Fruit fly (Drosophila melanogaster) whole organism, embryonic: ENCODE measurements around the gene Pis.
A peak's percentile ranks its signal among the peaks of the same experiment; 100 is the strongest.

ENCODE experiments used
- Atf6 ChIP-seq: fragments of 200-800 bp; sonication (Bioruptor generic); IDR thresholded peaks from 2 replicates; pipeline ENCODE4 v1.3.6; 2022; ENCODE audit warnings: missing biosample characterization, missing genetic modification characterization
- Bgb ChIP-seq: fragments of 200-800 bp; sonication (Bioruptor generic); IDR thresholded peaks from 2 replicates; pipeline ENCODE4 v1.3.6; 2022; ENCODE audit warnings: missing biosample characterization, missing genetic modification characterization; ENCODE audit not compliant: partially characterized antibody
- CG1024 ChIP-seq: fragments of 200-800 bp; sonication (Bioruptor generic); IDR thresholded peaks from 2 replicates; pipeline ENCODE4 v1.3.6; 2022; ENCODE audit warnings: missing biosample characterization, missing genetic modification characterization
- CG12219 ChIP-seq: fragments of 200-800 bp; sonication (Bioruptor generic); optimal IDR thresholded peaks from 3 replicates; lab custom pipeline; 2018; ENCODE audit warnings: missing biosample characterization, mild to moderate bottlenecking, missing genetic modification characterization
- CG14441 ChIP-seq: fragments of 200-800 bp; sonication (Bioruptor generic); IDR thresholded peaks from 2 replicates; pipeline ENCODE4 v1.3.6; 2022; ENCODE audit warnings: missing biosample characterization, missing genetic modification characterization
- CG17328 ChIP-seq: fragments of 200-800 bp; sonication (Bioruptor generic); IDR thresholded peaks from 2 replicates; pipeline ENCODE4 v1.3.6; 2022; ENCODE audit warnings: missing biosample characterization, missing genetic modification characterization
- CG17385 ChIP-seq: fragments of 200-800 bp; sonication (Bioruptor generic); optimal IDR thresholded peaks from 3 replicates; lab custom pipeline; 2018; ENCODE audit warnings: missing biosample characterization, mild to moderate bottlenecking, missing genetic modification characterization
- CG17912 ChIP-seq: fragments of 200-800 bp; sonication (Bioruptor generic); optimal IDR thresholded peaks from 2 replicates; lab custom pipeline; 2018; ENCODE audit warnings: missing biosample characterization, mild to moderate bottlenecking, missing genetic modification characterization
- CG1832 ChIP-seq: fragments of 200-800 bp; sonication (Bioruptor generic); optimal IDR thresholded peaks from 2 replicates; lab custom pipeline; 2017; ENCODE audit warnings: missing biosample characterization, mild to moderate bottlenecking, missing genetic modification characterization, inconsistent platforms
- CG30431 ChIP-seq: fragments of 200-800 bp; sonication (Bioruptor generic); optimal IDR thresholded peaks from 2 replicates; lab custom pipeline; 2017; ENCODE audit warnings: missing biosample characterization, missing genetic modification characterization
- CG3407 ChIP-seq: fragments of 200-800 bp; sonication (Bioruptor generic); optimal IDR thresholded peaks from 2 replicates; lab custom pipeline; 2018; ENCODE audit warnings: missing biosample characterization, mild to moderate bottlenecking, missing genetic modification characterization
- CG34224 ChIP-seq: fragments of 200-800 bp; sonication (Bioruptor generic); IDR thresholded peaks from 3 replicates; pipeline ENCODE4 v1.3.6; 2022; ENCODE audit warnings: missing biosample characterization, missing genetic modification characterization; ENCODE audit not compliant: partially characterized antibody
- CG34422 ChIP-seq: fragments of 200-800 bp; sonication (Bioruptor generic); IDR thresholded peaks from 3 replicates; pipeline ENCODE4 v1.3.6; 2022; ENCODE audit warnings: missing biosample characterization, missing genetic modification characterization
- CG4404 ChIP-seq: fragments of 200-800 bp; sonication (Bioruptor generic); IDR thresholded peaks from 2 replicates; pipeline ENCODE4 v1.3.6; 2022; ENCODE audit warnings: missing biosample characterization, missing genetic modification characterization
- CG6254 ChIP-seq: fragments of 200-800 bp; sonication (Bioruptor generic); optimal IDR thresholded peaks from 3 replicates; lab custom pipeline; 2017; ENCODE audit warnings: mild to moderate bottlenecking, missing biosample characterization, missing genetic modification reagents, missing genetic modification characterization
- CG7372 ChIP-seq: fragments of 200-800 bp; sonication (Bioruptor generic); IDR thresholded peaks from 2 replicates; pipeline ENCODE4 v1.3.6; 2022; ENCODE audit warnings: missing biosample characterization, missing genetic modification characterization
- CG8478 ChIP-seq: fragments of >200 bp; optimal IDR thresholded peaks from 2 replicates; lab custom pipeline; 2018
- CG9727 ChIP-seq: fragments of 200-800 bp; sonication (Bioruptor generic); optimal IDR thresholded peaks from 3 replicates; lab custom pipeline; 2017; ENCODE audit warnings: missing biosample characterization, mild to moderate bottlenecking, missing genetic modification characterization
- Chrac-16 ChIP-seq: fragments of 200-800 bp; sonication (Bioruptor generic); optimal IDR thresholded peaks from 3 replicates; lab custom pipeline; 2016; ENCODE audit warnings: missing biosample characterization, missing genetic modification characterization
- CrebB ChIP-seq: fragments of 200-800 bp; sonication (Bioruptor generic); optimal IDR thresholded peaks from 3 replicates; lab custom pipeline; 2018; ENCODE audit warnings: missing biosample characterization, mild to moderate bottlenecking, missing genetic modification characterization
- D19A ChIP-seq: fragments of 200-800 bp; optimal IDR thresholded peaks from 3 replicates; lab custom pipeline; 2019; ENCODE audit warnings: missing biosample characterization, mild to moderate bottlenecking, missing genetic modification characterization, moderate library complexity
- Fer2 ChIP-seq: fragments of 200-800 bp; sonication (Bioruptor generic); optimal IDR thresholded peaks from 2 replicates; lab custom pipeline; 2018; ENCODE audit warnings: missing biosample characterization, mild to moderate bottlenecking, missing genetic modification characterization, moderate library complexity
- Hmr ChIP-seq: fragments of 200-800 bp; sonication (Bioruptor generic); optimal IDR thresholded peaks from 3 replicates; lab custom pipeline; 2017; ENCODE audit warnings: mild to moderate bottlenecking, missing biosample characterization, missing genetic modification reagents, missing genetic modification characterization
- Jarid2 ChIP-seq: fragments of 200-800 bp; sonication (Bioruptor generic); optimal IDR thresholded peaks from 3 replicates; lab custom pipeline; 2017; ENCODE audit warnings: mild to moderate bottlenecking, missing biosample characterization, missing genetic modification reagents, missing genetic modification characterization
- Lim3 ChIP-seq: fragments of 200-800 bp; sonication (Bioruptor generic); IDR thresholded peaks from 2 replicates; pipeline ENCODE4 v1.3.6; 2022; ENCODE audit warnings: missing biosample characterization, missing genetic modification characterization
- Lpt ChIP-seq: fragments of >200 bp; optimal IDR thresholded peaks from 2 replicates; lab custom pipeline; 2018; ENCODE audit warnings: missing biosample characterization, missing genetic modification characterization
- Oaz ChIP-seq: fragments of 200-800 bp; sonication (Bioruptor generic); IDR thresholded peaks from 2 replicates; pipeline ENCODE4 v1.3.6; 2022; ENCODE audit warnings: missing biosample characterization, missing genetic modification characterization
- Sin3A ChIP-seq: fragments of >200 bp; optimal IDR thresholded peaks from 2 replicates; lab custom pipeline; 2018
- Sox102F ChIP-seq: fragments of 200-800 bp; sonication (Bioruptor generic); optimal IDR thresholded peaks from 2 replicates; lab custom pipeline; 2018; ENCODE audit warnings: missing biosample characterization, mild to moderate bottlenecking, missing genetic modification characterization, moderate library complexity
- Stat92E ChIP-seq, 3 experiments: fragments of >200 bp in 2 of 3; fragments of 200-800 bp in 1 of 3; sonication (Bioruptor generic) in 1 of 3; optimal IDR thresholded peaks; 2 replicates each; lab custom pipeline; 2017 to 2019; ENCODE audit warnings: missing biosample characterization in 3 of 3, missing genetic modification characterization in 3 of 3, mild to moderate bottlenecking in 1 of 3, moderate library complexity in 1 of 3
- Taf1 ChIP-seq: fragments of 200-800 bp; sonication (Bioruptor generic); IDR thresholded peaks from 2 replicates; pipeline ENCODE4 v1.3.6; 2022; ENCODE audit warnings: missing biosample characterization, missing genetic modification characterization
- Tbp ChIP-seq: fragments of >200 bp; optimal IDR thresholded peaks from 2 replicates; lab custom pipeline; 2018; ENCODE audit warnings: missing biosample characterization, missing genetic modification characterization
- Trl ChIP-seq, 3 experiments: fragments of >200 bp in 2 of 3; fragments of 200-800 bp in 1 of 3; sonication (Bioruptor generic) in 1 of 3; optimal IDR thresholded peaks; 2 replicates in 1 of 3; 3 replicates in 2 of 3; lab custom pipeline; 2016 to 2017; ENCODE audit warnings: missing biosample characterization in 1 of 3, missing genetic modification characterization in 1 of 3
- aop ChIP-seq: fragments of 200-800 bp; sonication (Bioruptor generic); IDR thresholded peaks from 2 replicates; pipeline ENCODE4 v1.3.6; 2022; ENCODE audit warnings: missing biosample characterization, missing genetic modification characterization
- az2 ChIP-seq: fragments of 200-800 bp; sonication (Bioruptor generic); optimal IDR thresholded peaks from 3 replicates; lab custom pipeline; 2016; ENCODE audit warnings: missing biosample characterization, missing genetic modification characterization
- cad ChIP-seq: fragments of >200 bp; optimal IDR thresholded peaks from 2 replicates; lab custom pipeline; 2017; ENCODE audit warnings: missing biosample characterization, missing genetic modification characterization
- caup ChIP-seq: fragments of 200-800 bp; sonication (Bioruptor generic); optimal IDR thresholded peaks from 3 replicates; lab custom pipeline; 2017; ENCODE audit warnings: missing biosample characterization, mild to moderate bottlenecking, missing genetic modification characterization, moderate library complexity; ENCODE audit not compliant: severe bottlenecking
- cg ChIP-seq: fragments of 200-800 bp; sonication (Bioruptor generic); optimal IDR thresholded peaks from 3 replicates; lab custom pipeline; 2019; ENCODE audit warnings: missing biosample characterization, mild to moderate bottlenecking, missing genetic modification characterization, moderate library complexity
- cwo ChIP-seq: fragments of 200-800 bp; sonication (Bioruptor generic); optimal IDR thresholded peaks from 3 replicates; lab custom pipeline; 2017; ENCODE audit warnings: missing biosample characterization, missing genetic modification characterization, mild to moderate bottlenecking, moderate library complexity, missing genetic modification reagents
- disco-r ChIP-seq: fragments of 200-800 bp; sonication (Bioruptor generic); optimal IDR thresholded peaks from 2 replicates; lab custom pipeline; 2016; ENCODE audit warnings: missing biosample characterization, missing genetic modification characterization
- en ChIP-seq: fragments of 200-800 bp; sonication (Bioruptor generic); optimal IDR thresholded peaks from 2 replicates; lab custom pipeline; 2016; ENCODE audit warnings: missing biosample characterization, missing genetic modification characterization
- fd102C ChIP-seq: fragments of 200-800 bp; sonication (Bioruptor generic); optimal IDR thresholded peaks from 2 replicates; lab custom pipeline; 2018; ENCODE audit warnings: missing biosample characterization, mild to moderate bottlenecking, missing genetic modification characterization, moderate library complexity
- fd3F ChIP-seq: fragments of 200-800 bp; sonication (Bioruptor generic); optimal IDR thresholded peaks from 2 replicates; lab custom pipeline; 2018; ENCODE audit warnings: missing biosample characterization, mild to moderate bottlenecking, missing genetic modification characterization, moderate library complexity
- fu2 ChIP-seq: fragments of 200-800 bp; sonication (Bioruptor generic); optimal IDR thresholded peaks from 2 replicates; lab custom pipeline; 2016; ENCODE audit warnings: missing biosample characterization, missing genetic modification characterization
- gfzf ChIP-seq: fragments of 200-800 bp; sonication (Bioruptor generic); optimal IDR thresholded peaks from 2 replicates; lab custom pipeline; 2016; ENCODE audit warnings: missing biosample characterization, mild to moderate bottlenecking, missing genetic modification characterization, moderate library complexity
- gro ChIP-seq: fragments of 200-800 bp; sonication (Bioruptor generic); optimal IDR thresholded peaks from 2 replicates; lab custom pipeline; 2016; ENCODE audit warnings: missing biosample characterization, missing genetic modification characterization
- hkb ChIP-seq, 2 experiments: fragments of 200-800 bp in 1 of 2; fragments of >200 bp in 1 of 2; sonication (Bioruptor generic) in 1 of 2; IDR thresholded peaks in 1 of 2; optimal IDR thresholded peaks in 1 of 2; 2 replicates each; pipeline versions ENCODE4 v1.3.6 to Lab custom; 2017 to 2022; ENCODE audit warnings: missing biosample characterization in 1 of 2, missing genetic modification characterization in 1 of 2
- jing ChIP-seq: fragments of 200-800 bp; sonication (Bioruptor generic); optimal IDR thresholded peaks from 2 replicates; lab custom pipeline; 2018; ENCODE audit warnings: missing biosample characterization, mild to moderate bottlenecking, missing genetic modification characterization
- peb ChIP-seq: fragments of 200-800 bp; sonication (Bioruptor generic); IDR thresholded peaks from 2 replicates; pipeline ENCODE4 v1.3.6; 2022; ENCODE audit warnings: missing biosample characterization, missing genetic modification characterization
- pum ChIP-seq: fragments of 200-800 bp; sonication (Bioruptor generic); optimal IDR thresholded peaks from 2 replicates; lab custom pipeline; 2016; ENCODE audit warnings: missing biosample characterization, missing genetic modification characterization
- so ChIP-seq: fragments of 200-800 bp; sonication (Bioruptor generic); IDR thresholded peaks from 3 replicates; pipeline ENCODE4 v1.3.6; 2022; ENCODE audit warnings: missing biosample characterization, missing genetic modification characterization
- ttk ChIP-seq: fragments of 200-800 bp; sonication (Bioruptor generic); IDR thresholded peaks from 2 replicates; pipeline ENCODE4 v2.1.2; 2022; ENCODE audit warnings: missing biosample characterization, missing genetic modification characterization

Gene Pis

dm6 chrX:15712409-15712808, 8.8 kb upstream of the Pis start, which contains the start of gene HUWE1 (continued):
- TF ChIP-seq peb (no peak), CG1832 (GFP tag; lab: Kevin White, UChicago) (no peak), cg (GFP tag; lab: Kevin White, UChicago) (no peak), jing (GFP tag; lab: Kevin White, UChicago) (no peak), hkb (optimal IDR thresholded peaks at IDR 0.05; lab: Kevin White, UChicago) (no peak), hkb (GFP tag; IDR thresholded peaks at IDR 0.05; lab: Robert Waterston, UW) (no peak), fd3F (GFP tag; lab: Kevin White, UChicago) (no peak), CrebB (no peak), Bgb (peak; percentile 79), Stat92E (GFP tag; optimal IDR thresholded peaks at IDR 0.05; lab: Kevin White, UChicago) (peak in 1 of 3 experiments; percentile 1), Lpt (GFP tag; lab: Kevin White, UChicago) (no peak), CG17328 (no peak), Taf1 (GFP tag; lab: Robert Waterston, UW) (no peak), Fer2 (tag; lab: Kevin White, UChicago) (no peak), en (GFP tag; lab: Kevin White, UChicago) (no peak), Oaz (GFP tag; lab: Robert Waterston, UW) (no peak), disco-r (no peak), fu2 (no peak), pum (no peak), CG12219 (GFP tag; lab: Kevin White, UChicago) (no peak), cwo (GFP tag; lab: Kevin White, UChicago) (no peak), CG9727 (GFP tag; lab: Kevin White, UChicago) (no peak), CG1024 (GFP tag; lab: Robert Waterston, UW) (no peak), Sox102F (GFP tag; lab: Kevin White, UChicago) (no peak), CG34422 (GFP tag; lab: Robert Waterston, UW) (no peak), D19A (tag; lab: Kevin White, UChicago) (no peak), CG14441 (GFP tag; lab: Robert Waterston, UW) (no peak), CG4404 (GFP tag; lab: Robert Waterston, UW) (no peak), gfzf (GFP tag; lab: Kevin White, UChicago) (peak; percentile 86), CG34224 (GFP tag; lab: Robert Waterston, UW) (peak; percentile 85), fd102C (GFP tag; lab: Kevin White, UChicago) (no peak), Hmr (no peak), Atf6 (GFP tag; lab: Robert Waterston, UW) (no peak), caup (GFP tag; lab: Kevin White, UChicago) (no peak), ttk (no peak), CG8478 (no peak), CG6254 (GFP tag; lab: Kevin White, UChicago) (no peak), CG17385 (GFP tag; lab: Kevin White, UChicago) (no peak), so (GFP tag; lab: Robert Waterston, UW) (no peak), Sin3A (lab: Kevin White, UChicago) (no peak), Trl (optimal IDR thresholded peaks at IDR 0.05; lab: Kevin White, UChicago) (no peak), Trl (GFP tag; optimal IDR thresholded peaks at IDR 0.05; lab: Kevin White, UChicago) (no peak), CG17912 (GFP tag; lab: Kevin White, UChicago) (peak; percentile 17), aop (GFP tag; lab: Robert Waterston, UW) (no peak), az2 (GFP tag; lab: Kevin White, UChicago) (no peak), Chrac-16 (no peak), Lim3 (GFP tag; lab: Robert Waterston, UW) (no peak), gro (GFP tag; lab: Kevin White, UChicago) (peak; percentile 28), CG30431 (GFP tag; lab: Kevin White, UChicago) (no peak), Tbp (GFP tag; lab: Kevin White, UChicago) (no peak), CG3407 (GFP tag; lab: Kevin White, UChicago) (no peak), CG7372 (GFP tag; lab: Robert Waterston, UW) (no peak), Jarid2 (GFP tag; lab: Kevin White, UChicago) (no peak), cad (GFP tag; lab: Kevin White, UChicago) (no peak)
